Worm (Caenorhabditis elegans): ENCODE measurements around the gene mec-12.

Gene mec-12

ce11 chrIII:3112001-3112400 is 27.0 kb downstream of the mec-12 start:
- TF ChIP-seq F10E7.11 (tag; optimal IDR thresholded peaks at IDR 0.05) (no peak), mcd-1 (GFP tag; IDR thresholded peaks at IDR 0.05) (no peak), lin-54 (GFP tag; optimal IDR thresholded peaks at IDR 0.05) (peak; percentile 0), pbrm-1 (GFP tag; IDR thresholded peaks at IDR 0.05) (peak; percentile 66), somi-1 (GFP tag; optimal IDR thresholded peaks at IDR 0.05) (no peak), die-1 (tag; optimal IDR thresholded peaks at IDR 0.05) (peak; percentile 54), F23B12.7 (tag; optimal IDR thresholded peaks at IDR 0.05; ENCODE audit: insufficient read depth) (no peak), mes-4 (tag; optimal IDR thresholded peaks at IDR 0.05) (no peak), attf-6 (GFP tag; IDR thresholded peaks at IDR 0.05) (0 out of 2 replicates have a peak, but pooled peaks have one; percentile 16), ceh-91 (GFP tag; IDR thresholded peaks at IDR 0.05) (no peak), B0261.1 (tag; optimal IDR thresholded peaks at IDR 0.05) (peak; percentile 64), K12H6.12 (tag; optimal IDR thresholded peaks at IDR 0.05) (no peak), F57C9.4 (tag; optimal IDR thresholded peaks at IDR 0.05) (no peak), tbp1 (GFP tag; optimal IDR thresholded peaks at IDR 0.05) (peak; percentile 86), snpc-1.1 (tag; optimal IDR thresholded peaks at IDR 0.05; ENCODE audit: insufficient read depth) (no peak), rcor-1 (GFP tag; IDR thresholded peaks at IDR 0.05) (no peak), tlf-1 (GFP tag; optimal IDR thresholded peaks at IDR 0.05) (no peak), ceh-79 (tag; optimal IDR thresholded peaks at IDR 0.05) (no peak), B0019.2 (GFP tag; conservative IDR thresholded peaks at IDR 0.05) (peak; percentile 47; the same call in 1 of the 2 replicates), fkh-3 (tag; optimal IDR thresholded peaks at IDR 0.05) (no peak), D2030.7 (GFP tag; IDR thresholded peaks at IDR 0.05) (peak; percentile 60), akir-1 (GFP tag; optimal IDR thresholded peaks at IDR 0.05) (no peak), nhr-27 (tag; optimal IDR thresholded peaks at IDR 0.05) (no peak), F39B2.1 (GFP tag; IDR thresholded peaks at IDR 0.05) (no peak), ceh-40 (GFP tag; IDR thresholded peaks at IDR 0.05) (no peak), mxl-1 (tag; optimal IDR thresholded peaks at IDR 0.05) (peak; percentile 4), let-607 (tag; optimal IDR thresholded peaks at IDR 0.05) (peak in 1 of 2 experiments; percentile 4), dpl-1 (GFP tag; optimal IDR thresholded peaks at IDR 0.05) (no peak), F55B11.4 (tag; optimal IDR thresholded peaks at IDR 0.05; ENCODE audit: borderline replicate concordance, insufficient read depth) (no peak), sdz-38 (tag; optimal IDR thresholded peaks at IDR 0.05) (no peak), chd-7 (tag; optimal IDR thresholded peaks at IDR 0.05) (no peak), atf-7 (tag; optimal IDR thresholded peaks at IDR 0.05) (no peak), dox-1 (GFP tag; IDR thresholded peaks at IDR 0.05) (0 out of 2 replicates have a peak, but pooled peaks have one; percentile 17), bed-2 (GFP tag; IDR thresholded peaks at IDR 0.05) (0 out of 2 replicates have a peak, but pooled peaks have one; percentile 7), Y79H2A.3 (GFP tag; conservative IDR thresholded peaks at IDR 0.05) (no peak), bed-1 (GFP tag; IDR thresholded peaks at IDR 0.05) (no peak), ztf-28 (GFP tag; IDR thresholded peaks at IDR 0.05) (0 out of 2 replicates have a peak, but pooled peaks have one; percentile 39), Y95B8A.8 (GFP tag; IDR thresholded peaks at IDR 0.05) (no peak), let-526 (GFP tag; IDR thresholded peaks at IDR 0.05) (peak; percentile 29; the same call in 1 of the 2 replicates), cebp-1 (GFP tag; IDR thresholded peaks at IDR 0.05) (no peak), cebp-1 (tag; optimal IDR thresholded peaks at IDR 0.05) (peak; percentile 19), madf-3 (GFP tag; IDR thresholded peaks at IDR 0.05) (no peak), tbx-9 (tag; optimal IDR thresholded peaks at IDR 0.05; ENCODE audit: borderline replicate concordance) (no peak), F33H1.4 (GFP tag; IDR thresholded peaks at IDR 0.05) (peak; percentile 49), unc-130 (GFP tag; optimal IDR thresholded peaks at IDR 0.05) (no peak), attf-5 (GFP tag; optimal IDR thresholded peaks at IDR 0.05) (no peak), sea-2 (GFP tag; IDR thresholded peaks at IDR 0.05) (no peak), lin-26 (GFP tag; IDR thresholded peaks at IDR 0.05) (peak; percentile 65; the same call in 1 of the 2 replicates), ztf-25 (GFP tag; IDR thresholded peaks at IDR 0.05) (peak; percentile 77; the same call in 1 of the 2 replicates)

Data from whole organism, young adult.